Worm (Caenorhabditis elegans): ENCODE measurements around the gene mca-3.

- TF ChIP-seq drap-1 (GFP tag; optimal IDR thresholded peaks at IDR 0.05) (no peak), mep-1 (tag; optimal IDR thresholded peaks at IDR 0.05) (no peak), lsy-2 (tag; optimal IDR thresholded peaks at IDR 0.05) (no peak), zip-8 (tag; optimal IDR thresholded peaks at IDR 0.05) (no peak), elt-3 (tag; optimal IDR thresholded peaks at IDR 0.05) (no peak), ceh-83 (GFP tag; optimal IDR thresholded peaks at IDR 0.05) (no peak), lin-13 (tag; optimal IDR thresholded peaks at IDR 0.05) (no peak), nhr-2 (tag; optimal IDR thresholded peaks at IDR 0.05) (no peak), ztf-11 (tag; optimal IDR thresholded peaks at IDR 0.05) (no peak), blmp-1 (tag; optimal IDR thresholded peaks at IDR 0.05) (no peak), sptf-1 (tag; optimal IDR thresholded peaks at IDR 0.05) (no peak)
Measured at ce11 chrIV:3053428-3053827, 79.5 kb downstream of the mca-3 start, which contains the start of gene ivph-3.
